Worm (Caenorhabditis elegans) whole organism, L2 larva: Measurements from ENCODE around the gene npr-19.
A peak's percentile ranks its signal among the peaks of the same experiment; 100 is the strongest.

Experiments
- C34F6.9 ChIP-seq: fragments of 150-350 bp; optimal IDR thresholded peaks from 2 replicates; lab custom pipeline; 2014; ENCODE audit warnings: missing biosample characterization, missing genetic modification characterization
- F13H6.1 ChIP-seq: sonication (generic microtip); optimal IDR thresholded peaks from 2 replicates; lab custom pipeline; 2016; ENCODE audit warnings: missing genetic modification characterization, missing compliant biosample characterization
- R02D3.7 ChIP-seq: fragments of 150-350 bp; optimal IDR thresholded peaks from 2 replicates; lab custom pipeline; 2014; ENCODE audit warnings: missing biosample characterization, missing genetic modification characterization
- Y55F3AM.14 ChIP-seq: fragments of 200-800 bp; sonication (Bioruptor generic); optimal IDR thresholded peaks from 2 replicates; lab custom pipeline; 2018; ENCODE audit warnings: mild to moderate bottlenecking, missing genetic modification characterization, missing compliant biosample characterization
- ZK546.5 ChIP-seq: sonication (generic microtip); optimal IDR thresholded peaks from 2 replicates; lab custom pipeline; 2017; ENCODE audit warnings: missing biosample characterization, missing genetic modification characterization
- aly-2 ChIP-seq: fragments of 150-350 bp; optimal IDR thresholded peaks from 2 replicates; lab custom pipeline; 2014; ENCODE audit warnings: missing biosample characterization, missing genetic modification characterization
- ama-1 ChIP-seq: fragments of 150-350 bp; optimal IDR thresholded peaks from 2 replicates; lab custom pipeline; 2018; ENCODE audit warnings: inconsistent platforms
- blmp-1 ChIP-seq: sonication (generic microtip); optimal IDR thresholded peaks from 2 replicates; lab custom pipeline; 2017; ENCODE audit warnings: missing genetic modification characterization, mild to moderate bottlenecking, missing compliant biosample characterization, antibody characterized with exemption, moderate library complexity; ENCODE audit not compliant: insufficient read depth
- ceh-16 ChIP-seq: fragments of 150-350 bp; optimal IDR thresholded peaks from 2 replicates; lab custom pipeline; 2014; ENCODE audit warnings: missing biosample characterization, missing genetic modification characterization
- crh-2 ChIP-seq: sonication (generic microtip); optimal IDR thresholded peaks from 2 replicates; lab custom pipeline; 2017; ENCODE audit warnings: missing biosample characterization, missing genetic modification characterization
- egl-27 ChIP-seq: sonication (generic microtip); optimal IDR thresholded peaks from 3 replicates; lab custom pipeline; 2017; ENCODE audit warnings: missing biosample characterization, missing genetic modification reagents, missing genetic modification characterization
- elt-1 ChIP-seq: fragments of 150-350 bp; optimal IDR thresholded peaks from 2 replicates; lab custom pipeline; 2014; ENCODE audit warnings: missing biosample characterization, missing genetic modification characterization
- elt-3 ChIP-seq: sonication (generic microtip); optimal IDR thresholded peaks from 2 replicates; lab custom pipeline; 2017; ENCODE audit warnings: missing biosample characterization, missing genetic modification characterization
- fos-1 ChIP-seq: fragments of 150-350 bp; optimal IDR thresholded peaks from 2 replicates; lab custom pipeline; 2014; ENCODE audit warnings: missing biosample characterization, missing genetic modification characterization
- gmeb-1 ChIP-seq: fragments of 150-350 bp; optimal IDR thresholded peaks from 2 replicates; lab custom pipeline; 2014; ENCODE audit warnings: missing biosample characterization, missing genetic modification characterization
- lin-13 ChIP-seq: fragments of 150-350 bp; optimal IDR thresholded peaks from 2 replicates; lab custom pipeline; 2014; ENCODE audit warnings: missing biosample characterization, missing genetic modification reagents, missing genetic modification characterization
- lsy-2 ChIP-seq, 2 experiments: fragments of 150-350 bp in 1 of 2; sonication (generic microtip) in 1 of 2; optimal IDR thresholded peaks; 2 replicates each; lab custom pipeline; 2014 to 2017; ENCODE audit warnings: missing biosample characterization in 2 of 2, missing genetic modification characterization in 2 of 2
- mab-5 ChIP-seq: fragments of 150-350 bp; optimal IDR thresholded peaks from 2 replicates; lab custom pipeline; 2014; ENCODE audit warnings: missing biosample characterization, missing genetic modification characterization
- mdl-1 ChIP-seq, 2 experiments: fragments of 150-350 bp in 1 of 2; sonication (generic microtip) in 1 of 2; optimal IDR thresholded peaks; 2 replicates each; lab custom pipeline; 2017; ENCODE audit warnings: missing biosample characterization in 2 of 2, missing genetic modification characterization in 2 of 2
- nhr-10 ChIP-seq: sonication (generic microtip); optimal IDR thresholded peaks from 2 replicates; lab custom pipeline; 2017; ENCODE audit warnings: missing biosample characterization, missing genetic modification characterization
- nhr-11 ChIP-seq: fragments of 150-350 bp; optimal IDR thresholded peaks from 2 replicates; lab custom pipeline; 2014; ENCODE audit warnings: missing biosample characterization, missing genetic modification characterization
- nhr-21 ChIP-seq: fragments of 150-350 bp; optimal IDR thresholded peaks from 2 replicates; lab custom pipeline; 2014; ENCODE audit warnings: missing biosample characterization, missing genetic modification characterization
- nhr-23 ChIP-seq: fragments of 150-350 bp; optimal IDR thresholded peaks from 2 replicates; lab custom pipeline; 2014; ENCODE audit warnings: missing biosample characterization, missing genetic modification reagents, missing genetic modification characterization
- nhr-237 ChIP-seq: fragments of 150-350 bp; optimal IDR thresholded peaks from 2 replicates; lab custom pipeline; 2014; ENCODE audit warnings: missing biosample characterization, missing genetic modification characterization
- nhr-25 ChIP-seq: fragments of 150-350 bp; sonication (generic microtip); optimal IDR thresholded peaks from 3 replicates; lab custom pipeline; 2014; ENCODE audit warnings: missing biosample characterization, missing genetic modification characterization
- nhr-6 ChIP-seq: fragments of 150-350 bp; optimal IDR thresholded peaks from 2 replicates; lab custom pipeline; 2014; ENCODE audit warnings: missing biosample characterization, missing genetic modification characterization
- peb-1 ChIP-seq: fragments of 150-350 bp; optimal IDR thresholded peaks from 2 replicates; lab custom pipeline; 2014; ENCODE audit warnings: missing biosample characterization, missing genetic modification characterization
- sem-4 ChIP-seq: fragments of 150-350 bp; optimal IDR thresholded peaks from 2 replicates; lab custom pipeline; 2014; ENCODE audit warnings: missing biosample characterization, missing genetic modification reagents, missing genetic modification characterization
- sma-3 ChIP-seq: sonication (generic microtip); optimal IDR thresholded peaks from 2 replicates; lab custom pipeline; 2016; ENCODE audit warnings: missing genetic modification reagents, missing genetic modification characterization, missing compliant biosample characterization
- sma-9 ChIP-seq, 2 experiments: fragments of 150-350 bp in 1 of 2; sonication (generic microtip) in 1 of 2; optimal IDR thresholded peaks; 2 replicates each; lab custom pipeline; 2014 to 2016; ENCODE audit warnings: missing genetic modification characterization in 2 of 2, mild to moderate bottlenecking in 1 of 2, missing biosample characterization in 1 of 2, missing compliant biosample characterization in 1 of 2, missing genetic modification reagents in 1 of 2, moderate library complexity in 1 of 2
- unc-39 ChIP-seq: fragments of 150-350 bp; optimal IDR thresholded peaks from 2 replicates; lab custom pipeline; 2014; ENCODE audit warnings: missing biosample characterization, missing genetic modification characterization
- unc-55 ChIP-seq: fragments of 150-350 bp; sonication (generic microtip); optimal IDR thresholded peaks from 3 replicates; lab custom pipeline; 2014; ENCODE audit warnings: missing biosample characterization, missing genetic modification reagents, missing genetic modification characterization
- zag-1 ChIP-seq: fragments of 150-350 bp; optimal IDR thresholded peaks from 2 replicates; lab custom pipeline; 2014; ENCODE audit warnings: missing biosample characterization, missing genetic modification characterization
- ztf-1 ChIP-seq: fragments of 200-800 bp; sonication (Bioruptor generic); conservative IDR thresholded peaks from 2 replicates; pipeline ENCODE4 v1.3.6; 2022; ENCODE audit warnings: missing genetic modification characterization, missing compliant biosample characterization

npr-19 gene

ce11 chrX:726295-726694 lies 9.2 kb downstream of the npr-19 start:
- TF ChIP-seq C34F6.9 (tag; lab: Kevin White, UChicago) (peak; percentile 4), fos-1 (peak; percentile 47), crh-2 (peak; percentile 2), nhr-23 (tag; lab: Kevin White, UChicago) (no peak)

- no peak for TF ChIP-seq nhr-6 (tag; lab: Kevin White, UChicago)
- TF ChIP-seq elt-1 (tag; lab: Kevin White, UChicago): no peak
- no peak for TF ChIP-seq sem-4 (tag; lab: Kevin White, UChicago)
- TF ChIP-seq ama-1 (lab: Kevin White, UChicago): no peak
- TF ChIP-seq gmeb-1: no peak
- TF ChIP-seq lsy-2 (tag; optimal IDR thresholded peaks at IDR 0.05; lab: Kevin White, UChicago): no peak
- TF ChIP-seq lin-13: no peak
- TF ChIP-seq elt-3 (tag; lab: Kevin White, UChicago): no peak
- no peak for TF ChIP-seq mdl-1 (tag; optimal IDR thresholded peaks at IDR 0.05; lab: Kevin White, UChicago)
- TF ChIP-seq nhr-11 (tag; lab: Kevin White, UChicago): no peak
- no peak for TF ChIP-seq R02D3.7 (tag; lab: Kevin White, UChicago)
- TF ChIP-seq Y55F3AM.14 (GFP tag; lab: Kevin White, UChicago): no peak
- TF ChIP-seq sma-9 (GFP tag; optimal IDR thresholded peaks at IDR 0.05; lab: Kevin White, UChicago): no peak
- no peak for TF ChIP-seq sma-9 (tag; optimal IDR thresholded peaks at IDR 0.05; lab: Kevin White, UChicago)
- TF ChIP-seq peb-1 (tag; lab: Kevin White, UChicago): no peak
- TF ChIP-seq unc-39: no peak
- no peak for TF ChIP-seq nhr-25 (tag; lab: Kevin White, UChicago)
- no peak for TF ChIP-seq nhr-10 (tag; lab: Kevin White, UChicago)
Observed at ce11 chrX:725868-726267, 9.6 kb downstream of the npr-19 start, which contains the start of gene sli-1. sli-1 (minus strand) TSS chrX:725968.

- no peak for TF ChIP-seq mab-5 (tag; lab: Kevin White, UChicago)
- no peak for TF ChIP-seq F13H6.1 (tag; lab: Kevin White, UChicago)
- TF ChIP-seq zag-1 (tag; lab: Kevin White, UChicago): no peak
- no peak for TF ChIP-seq elt-3 (tag; lab: Kevin White, UChicago)
- TF ChIP-seq nhr-23 (tag; lab: Kevin White, UChicago): no peak
- TF ChIP-seq nhr-11 (tag; lab: Kevin White, UChicago): no peak
- TF ChIP-seq blmp-1: no peak
- no peak for TF ChIP-seq nhr-21 (tag; lab: Kevin White, UChicago)
- TF ChIP-seq unc-39: no peak
Observed at ce11 chrX:714398-714797, 21.1 kb downstream of the npr-19 start, which contains the start of gene irk-2. irk-2 (minus strand) TSS chrX:714498.

ce11 chrX:706490-706889 lies 29.0 kb downstream of the npr-19 start, which contains the start of gene M02A10.1:
M02A10.1 (plus strand) TSS chrX:706790.
- TF ChIP-seq mdl-1 (tag; optimal IDR thresholded peaks at IDR 0.05; lab: Kevin White, UChicago): no peak
- no peak for TF ChIP-seq nhr-237 (tag; lab: Kevin White, UChicago)
- TF ChIP-seq nhr-23 (tag; lab: Kevin White, UChicago): no peak
- no peak for TF ChIP-seq lin-13
- TF ChIP-seq blmp-1: no peak
- no peak for TF ChIP-seq egl-27 (tag; lab: Kevin White, UChicago)
- TF ChIP-seq lsy-2 (tag; optimal IDR thresholded peaks at IDR 0.05; lab: Kevin White, UChicago): no peak
- no peak for TF ChIP-seq ztf-1
- TF ChIP-seq F13H6.1 (tag; lab: Kevin White, UChicago): no peak
- no peak for TF ChIP-seq ZK546.5 (tag; lab: Kevin White, UChicago)
- TF ChIP-seq nhr-10 (tag; lab: Kevin White, UChicago): no peak
- no peak for TF ChIP-seq ceh-16 (tag; lab: Kevin White, UChicago)
- TF ChIP-seq aly-2 (tag; lab: Kevin White, UChicago): no peak
- TF ChIP-seq sma-3 (GFP tag; lab: Kevin White, UChicago): no peak
- TF ChIP-seq nhr-25 (tag; lab: Kevin White, UChicago): no peak
- no peak for TF ChIP-seq nhr-11 (tag; lab: Kevin White, UChicago)
- TF ChIP-seq unc-55 (GFP tag; lab: Kevin White, UChicago): no peak
- TF ChIP-seq nhr-6 (tag; lab: Kevin White, UChicago): no peak
- no peak for TF ChIP-seq nhr-21 (tag; lab: Kevin White, UChicago)
- no peak for TF ChIP-seq zag-1 (tag; lab: Kevin White, UChicago)
